Fruit fly (Drosophila melanogaster) whole organism, prepupa: ENCODE measurements around the gene Nrg.

ENCODE experiments used
- Blimp-1 ChIP-seq: fragments of 200-800 bp; sonication (Bioruptor generic); optimal IDR thresholded peaks from 3 replicates; lab custom pipeline; 2017; ENCODE audit warnings: missing biosample characterization, missing genetic modification characterization, mild to moderate bottlenecking, moderate library complexity, missing genetic modification reagents
- CG10631 ChIP-seq: fragments of 200-800 bp; sonication (Bioruptor generic); optimal IDR thresholded peaks from 2 replicates; lab custom pipeline; 2016; ENCODE audit warnings: missing biosample characterization, missing genetic modification characterization
- CG10669 ChIP-seq: fragments of 200-800 bp; sonication (Bioruptor generic); optimal IDR thresholded peaks from 3 replicates; lab custom pipeline; 2018; ENCODE audit warnings: missing biosample characterization, mild to moderate bottlenecking, missing genetic modification characterization, moderate library complexity
- CG11294 ChIP-seq: fragments of 200-800 bp; sonication (Bioruptor generic); IDR thresholded peaks from 2 replicates; pipeline ENCODE4 v1.3.6; 2022; ENCODE audit warnings: missing biosample characterization, missing genetic modification characterization
- CG11762 ChIP-seq: fragments of 200-800 bp; sonication (Bioruptor generic); optimal IDR thresholded peaks from 3 replicates; lab custom pipeline; 2016; ENCODE audit warnings: missing biosample characterization, missing genetic modification characterization; ENCODE audit not compliant: insufficient read depth
- CG11902 ChIP-seq: fragments of 200-800 bp; sonication (Bioruptor generic); optimal IDR thresholded peaks from 3 replicates; lab custom pipeline; 2016; ENCODE audit warnings: missing biosample characterization, missing genetic modification characterization
- CG15336 ChIP-seq: fragments of 200-800 bp; sonication (Bioruptor generic); IDR thresholded peaks from 2 replicates; pipeline ENCODE4 v1.3.6; 2022; ENCODE audit warnings: missing biosample characterization, missing genetic modification characterization
- CG1621 ChIP-seq: fragments of 200-800 bp; sonication (Bioruptor generic); optimal IDR thresholded peaks from 3 replicates; lab custom pipeline; 2018; ENCODE audit warnings: missing biosample characterization, mild to moderate bottlenecking, missing genetic modification characterization
- CG3919 ChIP-seq: fragments of 200-800 bp; sonication (Bioruptor generic); optimal IDR thresholded peaks from 3 replicates; lab custom pipeline; 2016; ENCODE audit warnings: missing biosample characterization, missing genetic modification characterization
- CG4318 ChIP-seq: fragments of 200-800 bp; sonication (Bioruptor generic); optimal IDR thresholded peaks from 3 replicates; lab custom pipeline; 2017; ENCODE audit warnings: missing biosample characterization, mild to moderate bottlenecking, missing genetic modification characterization
- CG6163 ChIP-seq: fragments of 200-800 bp; sonication (Bioruptor generic); IDR thresholded peaks from 3 replicates; pipeline ENCODE4 v1.3.6; 2022; ENCODE audit warnings: missing biosample characterization, missing genetic modification characterization
- CG6276 ChIP-seq: fragments of 200-800 bp; sonication (Bioruptor generic); optimal IDR thresholded peaks from 2 replicates; lab custom pipeline; 2017; ENCODE audit warnings: missing biosample characterization, mild to moderate bottlenecking, missing genetic modification characterization
- CG6792 ChIP-seq: fragments of 200-800 bp; sonication (Bioruptor generic); optimal IDR thresholded peaks from 3 replicates; lab custom pipeline; 2016; ENCODE audit warnings: missing biosample characterization, missing genetic modification characterization
- CG6808 ChIP-seq: fragments of 200-800 bp; sonication (Bioruptor generic); optimal IDR thresholded peaks from 3 replicates; lab custom pipeline; 2017; ENCODE audit warnings: missing biosample characterization, missing genetic modification characterization, mild to moderate bottlenecking, moderate library complexity, missing genetic modification reagents
- CG6854 ChIP-seq: fragments of 200-800 bp; sonication (Bioruptor generic); optimal IDR thresholded peaks from 2 replicates; lab custom pipeline; 2017; ENCODE audit warnings: missing biosample characterization, mild to moderate bottlenecking, missing genetic modification characterization
- CG7368 ChIP-seq: fragments of 200-800 bp; sonication (Bioruptor generic); optimal IDR thresholded peaks from 3 replicates; lab custom pipeline; 2016; ENCODE audit warnings: missing biosample characterization, missing genetic modification characterization
- CG8119 ChIP-seq: fragments of 200-800 bp; sonication (Bioruptor generic); IDR thresholded peaks from 3 replicates; pipeline ENCODE4 v1.3.6; 2022; ENCODE audit warnings: missing biosample characterization, missing genetic modification characterization
- CG8319 ChIP-seq: fragments of 200-800 bp; sonication (Bioruptor generic); optimal IDR thresholded peaks from 3 replicates; lab custom pipeline; 2016; ENCODE audit warnings: missing biosample characterization, missing genetic modification characterization
- CG8632 ChIP-seq: fragments of 200-800 bp; sonication (Bioruptor generic); optimal IDR thresholded peaks from 3 replicates; lab custom pipeline; 2016; ENCODE audit warnings: missing biosample characterization, missing genetic modification characterization
- Eip75B ChIP-seq: fragments of 200-800 bp; sonication (Bioruptor generic); optimal IDR thresholded peaks from 3 replicates; lab custom pipeline; 2016; ENCODE audit warnings: missing biosample characterization, missing genetic modification characterization
- Eip78C ChIP-seq: fragments of 200-800 bp; sonication (Bioruptor generic); peaks from one replicate; lab custom pipeline; 2016; ENCODE audit warnings: missing biosample characterization, missing genetic modification characterization
- Ets96B ChIP-seq: fragments of 200-800 bp; optimal IDR thresholded peaks from 2 replicates; lab custom pipeline; 2019; ENCODE audit warnings: missing biosample characterization, mild to moderate bottlenecking, missing genetic modification characterization, moderate library complexity
- Gug ChIP-seq: fragments of 200-800 bp; sonication (Bioruptor generic); IDR thresholded peaks from 2 replicates; pipeline ENCODE4 v1.3.6; 2022; ENCODE audit warnings: missing biosample characterization, missing genetic modification characterization
- Hr38 ChIP-seq: sonication (Bioruptor generic); optimal IDR thresholded peaks from 2 replicates; lab custom pipeline; 2016; ENCODE audit warnings: missing biosample characterization, missing genetic modification characterization
- Hr39 ChIP-seq: fragments of 200-800 bp; sonication (Bioruptor generic); optimal IDR thresholded peaks from 2 replicates; lab custom pipeline; 2016; ENCODE audit warnings: missing biosample characterization, missing genetic modification characterization
- Lpt ChIP-seq: fragments of 200-800 bp; sonication (Bioruptor generic); optimal IDR thresholded peaks from 3 replicates; lab custom pipeline; 2016; ENCODE audit warnings: missing biosample characterization, missing genetic modification characterization
- Met ChIP-seq: fragments of 200-800 bp; sonication (Bioruptor generic); optimal IDR thresholded peaks from 3 replicates; lab custom pipeline; 2016; ENCODE audit warnings: missing biosample characterization, missing genetic modification characterization
- Smox ChIP-seq: fragments of 200-800 bp; sonication (Bioruptor generic); optimal IDR thresholded peaks from 3 replicates; lab custom pipeline; 2016; ENCODE audit warnings: missing biosample characterization, missing genetic modification characterization
- Sox102F ChIP-seq: fragments of 200-800 bp; sonication (Bioruptor generic); optimal IDR thresholded peaks from 2 replicates; lab custom pipeline; 2016; ENCODE audit warnings: missing biosample characterization, mild to moderate bottlenecking, missing genetic modification characterization
- Sox14 ChIP-seq: fragments of 200-800 bp; sonication (Bioruptor generic); optimal IDR thresholded peaks from 3 replicates; lab custom pipeline; 2016; ENCODE audit warnings: missing biosample characterization, missing genetic modification characterization
- Sox15 ChIP-seq: fragments of 200-800 bp; sonication (Bioruptor generic); optimal IDR thresholded peaks from 3 replicates; lab custom pipeline; 2016; ENCODE audit warnings: missing biosample characterization, missing genetic modification characterization
- achi ChIP-seq: fragments of 200-800 bp; sonication (Bioruptor generic); optimal IDR thresholded peaks from 3 replicates; lab custom pipeline; 2016; ENCODE audit warnings: missing biosample characterization, missing genetic modification characterization
- acj6 ChIP-seq: fragments of 200-800 bp; sonication (Bioruptor generic); optimal IDR thresholded peaks from 3 replicates; lab custom pipeline; 2016; ENCODE audit warnings: missing biosample characterization, missing genetic modification characterization
- dac ChIP-seq: fragments of 200-800 bp; sonication (Bioruptor generic); optimal IDR thresholded peaks from 2 replicates; lab custom pipeline; 2017; ENCODE audit warnings: missing biosample characterization, mild to moderate bottlenecking, missing genetic modification characterization
- dsx ChIP-seq: fragments of 200-800 bp; optimal IDR thresholded peaks from 3 replicates; lab custom pipeline; 2019; ENCODE audit warnings: missing biosample characterization, mild to moderate bottlenecking, missing genetic modification characterization, moderate library complexity; ENCODE audit not compliant: poor library complexity, severe bottlenecking
- eg ChIP-seq: fragments of 200-800 bp; sonication (Bioruptor generic); IDR thresholded peaks from 3 replicates; pipeline ENCODE4 v1.3.6; 2022; ENCODE audit warnings: missing biosample characterization, missing genetic modification characterization
- esn ChIP-seq: fragments of 200-800 bp; sonication (Bioruptor generic); optimal IDR thresholded peaks from 2 replicates; lab custom pipeline; 2016; ENCODE audit warnings: missing biosample characterization, mild to moderate bottlenecking, missing genetic modification characterization, moderate library complexity
- fkh ChIP-seq: fragments of 200-800 bp; sonication (Bioruptor generic); optimal IDR thresholded peaks from 3 replicates; lab custom pipeline; 2017; ENCODE audit warnings: missing biosample characterization, mild to moderate bottlenecking, missing genetic modification characterization, moderate library complexity
- lz ChIP-seq: fragments of 200-800 bp; sonication (Bioruptor generic); optimal IDR thresholded peaks from 3 replicates; lab custom pipeline; 2016; ENCODE audit warnings: missing biosample characterization, missing genetic modification characterization
- net ChIP-seq: fragments of 200-800 bp; sonication (Bioruptor generic); optimal IDR thresholded peaks from 3 replicates; lab custom pipeline; 2016; ENCODE audit warnings: missing biosample characterization, missing genetic modification characterization
- pdm3 ChIP-seq: fragments of 200-800 bp; sonication (Bioruptor generic); optimal IDR thresholded peaks from 3 replicates; lab custom pipeline; 2016; ENCODE audit warnings: missing biosample characterization, missing genetic modification characterization
- spab ChIP-seq: fragments of 200-800 bp; sonication (Bioruptor generic); optimal IDR thresholded peaks from 2 replicates; lab custom pipeline; 2017; ENCODE audit warnings: missing biosample characterization, mild to moderate bottlenecking, missing genetic modification characterization, missing genetic modification reagents
- ss ChIP-seq, 2 experiments: fragments of 200-800 bp; sonication (Bioruptor generic); optimal IDR thresholded peaks; 2 replicates in 1 of 2; 3 replicates in 1 of 2; lab custom pipeline; 2017 to 2018; ENCODE audit warnings: mild to moderate bottlenecking in 2 of 2, missing biosample characterization in 2 of 2, missing genetic modification characterization in 2 of 2, moderate library complexity in 1 of 2
- topi ChIP-seq: fragments of 200-800 bp; sonication (Bioruptor generic); optimal IDR thresholded peaks from 3 replicates; lab custom pipeline; 2016; ENCODE audit warnings: missing biosample characterization, missing genetic modification characterization

The Nrg gene

DNA sequence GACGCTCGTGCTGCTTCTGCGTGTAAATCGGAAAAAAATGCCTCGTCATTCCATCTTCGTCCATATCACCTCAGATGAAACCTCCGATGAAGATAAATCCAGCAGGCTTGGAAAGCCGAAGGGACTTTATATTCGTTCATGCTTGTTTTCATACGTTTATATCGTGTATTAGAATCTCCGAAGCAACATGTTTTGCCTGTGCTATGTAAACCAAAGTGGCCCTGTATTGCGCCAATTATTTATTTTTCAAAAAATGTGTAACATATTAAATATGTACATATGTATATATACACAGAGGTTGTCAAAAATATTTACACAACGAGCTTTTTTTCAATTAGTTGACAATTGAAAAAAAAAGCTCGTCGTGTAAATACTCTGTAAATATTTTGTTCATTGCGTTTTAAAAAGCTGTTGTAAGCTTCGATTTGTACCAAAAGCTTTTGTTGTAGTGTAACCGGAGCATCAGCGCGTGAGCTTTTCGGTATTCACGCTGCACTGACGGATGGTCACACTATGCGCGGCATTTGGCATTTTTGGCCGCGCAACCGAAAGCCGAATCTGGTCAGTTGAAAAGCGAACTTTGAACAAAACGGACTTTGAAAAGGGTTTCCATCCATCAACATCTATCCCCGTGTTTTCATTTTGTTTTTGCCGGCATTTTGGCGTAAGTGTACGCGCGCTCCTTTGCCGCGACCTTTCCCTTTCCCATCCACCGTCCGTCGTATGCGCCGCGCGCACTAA lies 56.7 kb downstream of the Nrg start, which contains the start of gene CG12065 (continued):
- TF ChIP-seq eg (GFP tag; lab: Robert Waterston, UW) = no peak; the same call in 2 of the 3 replicates
- TF ChIP-seq CG8119 (GFP tag; lab: Robert Waterston, UW) = peak; percentile 26; the same call in 1 of the 3 replicates
- no peak for TF ChIP-seq CG8319 (GFP tag; lab: Kevin White, UChicago)
- peak; percentile 10; the same call in 1 of the 2 replicates for TF ChIP-seq CG15336
- no peak for TF ChIP-seq ss (GFP tag; optimal IDR thresholded peaks at IDR 0.05; lab: Kevin White, UChicago)
- TF ChIP-seq CG3919 = no peak
- TF ChIP-seq Eip78C (GFP tag; lab: Kevin White, UChicago) = peak; percentile 91
- TF ChIP-seq Lpt (GFP tag; lab: Kevin White, UChicago) = no peak
- TF ChIP-seq CG6792 = peak; percentile 16
- no peak for TF ChIP-seq CG6276 (GFP tag; lab: Kevin White, UChicago)
- TF ChIP-seq Smox (GFP tag; lab: Kevin White, UChicago) = peak; percentile 25
- no peak for TF ChIP-seq CG11294
- TF ChIP-seq lz = no peak
- TF ChIP-seq CG1621 (tag; lab: Kevin White, UChicago) = no peak
- TF ChIP-seq Hr39 (GFP tag; lab: Kevin White, UChicago) = peak; percentile 24
- TF ChIP-seq CG7368 (GFP tag; lab: Kevin White, UChicago) = no peak
- TF ChIP-seq Gug (GFP tag; lab: Robert Waterston, UW) = peak; percentile 27; the same call in 1 of the 2 replicates
- peak; percentile 42 for TF ChIP-seq achi (GFP tag; lab: Kevin White, UChicago)
- TF ChIP-seq CG10669 (GFP tag; lab: Kevin White, UChicago) = no peak
- TF ChIP-seq fkh (GFP tag; lab: Kevin White, UChicago) = peak; percentile 68
- TF ChIP-seq Hr38 (GFP tag; lab: Kevin White, UChicago) = no peak
- no peak for TF ChIP-seq CG6808 (GFP tag; lab: Kevin White, UChicago)
- TF ChIP-seq Blimp-1 (GFP tag; lab: Kevin White, UChicago) = no peak
- peak; percentile 3 for TF ChIP-seq pdm3
- TF ChIP-seq CG6854 (GFP tag; lab: Kevin White, UChicago) = peak; percentile 19
- TF ChIP-seq CG8632 (GFP tag; lab: Kevin White, UChicago) = peak; percentile 21
- TF ChIP-seq acj6 = peak; percentile 44
- no peak for TF ChIP-seq topi (GFP tag; lab: Kevin White, UChicago)
- no peak for TF ChIP-seq Sox14 (GFP tag; lab: Kevin White, UChicago)
- TF ChIP-seq Eip75B = peak; percentile 22
- TF ChIP-seq Sox102F = peak; percentile 15

DNA sequence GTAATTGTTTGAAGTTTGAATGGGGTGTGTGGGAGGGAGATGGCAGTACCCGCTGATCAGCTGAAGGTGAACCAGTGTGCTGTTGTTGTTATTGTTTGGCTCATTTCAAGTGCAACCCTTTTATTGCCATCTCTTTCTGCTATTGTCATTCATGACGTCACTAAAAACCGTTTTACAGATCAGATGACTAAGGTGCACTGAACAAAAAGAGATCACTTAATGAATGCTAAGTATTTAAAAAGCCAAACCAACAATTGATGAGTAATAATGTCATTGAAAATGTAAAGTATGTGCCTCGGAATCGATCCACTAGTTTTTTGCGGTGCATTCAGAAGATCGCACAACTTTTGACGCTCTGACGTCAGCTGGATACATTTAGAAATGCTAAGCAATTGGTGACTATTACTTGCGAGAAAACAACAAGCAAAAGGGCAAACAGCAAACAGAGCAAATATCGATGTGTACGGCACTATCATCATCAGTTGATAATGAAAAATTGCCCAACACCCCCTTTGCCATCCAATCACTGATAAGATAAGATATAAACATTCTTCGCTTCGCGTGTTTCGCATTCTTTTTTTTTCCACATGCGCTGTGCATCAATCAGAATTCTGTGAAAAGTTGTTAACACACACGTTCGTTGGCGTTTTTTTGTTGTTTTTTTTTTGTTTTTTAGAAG lies 57.6 kb downstream of the Nrg start:
- TF ChIP-seq CG10631 (GFP tag; lab: Kevin White, UChicago) = peak; percentile 59
- TF ChIP-seq pdm3 = peak; percentile 63
- peak; percentile 64 for TF ChIP-seq CG8632 (GFP tag; lab: Kevin White, UChicago)
- TF ChIP-seq spab = no peak
- peak; percentile 61; the same call in 2 of the 3 replicates for TF ChIP-seq CG6163
- no peak for TF ChIP-seq CG6276 (GFP tag; lab: Kevin White, UChicago)
- no peak for TF ChIP-seq Blimp-1 (GFP tag; lab: Kevin White, UChicago)
- TF ChIP-seq Smox (GFP tag; lab: Kevin White, UChicago) = peak; percentile 65
- peak; percentile 66; the same call in 2 of the 3 replicates for TF ChIP-seq eg (GFP tag; lab: Robert Waterston, UW)
- peak; percentile 68 for TF ChIP-seq Met (GFP tag; lab: Kevin White, UChicago)
- no peak for TF ChIP-seq CG4318 (GFP tag; lab: Kevin White, UChicago)
- TF ChIP-seq acj6 = peak; percentile 47
- peak; percentile 54 for TF ChIP-seq CG6792
- no peak for TF ChIP-seq dac (GFP tag; lab: Kevin White, UChicago)
- TF ChIP-seq achi (GFP tag; lab: Kevin White, UChicago) = peak; percentile 38
- no peak; the same call in 2 of the 3 replicates for TF ChIP-seq CG8119 (GFP tag; lab: Robert Waterston, UW)
- TF ChIP-seq Sox102F = peak; percentile 64
- TF ChIP-seq esn (GFP tag; lab: Kevin White, UChicago) = peak; percentile 75
- peak; percentile 35 for TF ChIP-seq dsx (GFP tag; lab: Kevin White, UChicago)
- TF ChIP-seq CG7368 (GFP tag; lab: Kevin White, UChicago) = peak; percentile 57
- peak; percentile 50 for TF ChIP-seq CG10669 (GFP tag; lab: Kevin White, UChicago)
- peak; percentile 13 for TF ChIP-seq fkh (GFP tag; lab: Kevin White, UChicago)
- peak; percentile 56 for TF ChIP-seq Sox14 (GFP tag; lab: Kevin White, UChicago)
- peak; percentile 61 for TF ChIP-seq Hr39 (GFP tag; lab: Kevin White, UChicago)
- no peak for TF ChIP-seq CG6808 (GFP tag; lab: Kevin White, UChicago)
- peak; percentile 41 for TF ChIP-seq net (GFP tag; lab: Kevin White, UChicago)
- TF ChIP-seq CG11762 (GFP tag; lab: Kevin White, UChicago) = peak; percentile 29
- TF ChIP-seq Sox15 = peak; percentile 31
- TF ChIP-seq Ets96B (tag; lab: Kevin White, UChicago) = peak; percentile 42
- TF ChIP-seq CG1621 (tag; lab: Kevin White, UChicago) = peak; percentile 4
- TF ChIP-seq CG11902 (GFP tag; lab: Kevin White, UChicago) = peak; percentile 32
- TF ChIP-seq ss (GFP tag; optimal IDR thresholded peaks at IDR 0.05; lab: Kevin White, UChicago) = no peak
